Worm (Caenorhabditis elegans): Measurements from ENCODE around the gene C24B9.3.

The C24B9.3 gene

ce11 chrV:2697693-2698092, 13.7 kb downstream of the C24B9.3 start (continued):
- TF ChIP-seq hlh-26 (GFP tag; conservative IDR thresholded peaks at IDR 0.05) (no peak), madf-8 (GFP tag; conservative IDR thresholded peaks at IDR 0.05) (no peak), ceh-27 (GFP tag; optimal IDR thresholded peaks at IDR 0.05) (no peak), dpff-1 (tag; optimal IDR thresholded peaks at IDR 0.05) (no peak), C17E4.6 (GFP tag; IDR thresholded peaks at IDR 0.05) (no peak), snpc-3.4 (tag; optimal IDR thresholded peaks at IDR 0.05) (no peak), ztf-18 (tag; optimal IDR thresholded peaks at IDR 0.05) (no peak), somi-1 (GFP tag; optimal IDR thresholded peaks at IDR 0.05) (no peak), ceh-91 (GFP tag; IDR thresholded peaks at IDR 0.05) (no peak), Y95B8A.8 (GFP tag; IDR thresholded peaks at IDR 0.05) (no peak), gei-17 (GFP tag; optimal IDR thresholded peaks at IDR 0.05) (no peak), cebp-2 (GFP tag; IDR thresholded peaks at IDR 0.05) (no peak), nhr-27 (tag; optimal IDR thresholded peaks at IDR 0.05) (no peak), dox-1 (GFP tag; IDR thresholded peaks at IDR 0.05) (no peak), ztf-22 (GFP tag; optimal IDR thresholded peaks at IDR 0.05) (no peak), F57A8.1 (GFP tag; optimal IDR thresholded peaks at IDR 0.05) (no peak), chd-7 (tag; optimal IDR thresholded peaks at IDR 0.05) (no peak), unc-130 (GFP tag; optimal IDR thresholded peaks at IDR 0.05) (no peak), hrde-1 (tag; optimal IDR thresholded peaks at IDR 0.05; ENCODE audit: borderline replicate concordance) (no peak), F39B2.1 (GFP tag; IDR thresholded peaks at IDR 0.05) (no peak), hmg-1.2 (GFP tag; IDR thresholded peaks at IDR 0.05) (no peak), bed-2 (GFP tag; IDR thresholded peaks at IDR 0.05) (no peak), attf-3 (GFP tag; conservative IDR thresholded peaks at IDR 0.05) (no peak), tlf-1 (GFP tag; optimal IDR thresholded peaks at IDR 0.05) (no peak), madf-10 (tag; optimal IDR thresholded peaks at IDR 0.05) (peak; percentile 3), ceh-100 (GFP tag; IDR thresholded peaks at IDR 0.05) (no peak), hlh-12 (tag; optimal IDR thresholded peaks at IDR 0.05) (no peak), T07F8.4 (tag; optimal IDR thresholded peaks at IDR 0.05) (no peak), Y56A3A.18 (GFP tag; IDR thresholded peaks at IDR 0.05) (no peak), repo-1 (tag; optimal IDR thresholded peaks at IDR 0.05) (no peak), ets-4 (GFP tag; optimal IDR thresholded peaks at IDR 0.05) (no peak), Y53G8AR.9 (GFP tag; conservative IDR thresholded peaks at IDR 0.05) (no peak), F33H1.4 (GFP tag; IDR thresholded peaks at IDR 0.05) (no peak), rec-8 (tag; optimal IDR thresholded peaks at IDR 0.05) (no peak), mcd-1 (GFP tag; IDR thresholded peaks at IDR 0.05) (peak; percentile 46; the same call in 1 of the 2 replicates), egrh-3 (GFP tag; IDR thresholded peaks at IDR 0.05) (0 out of 2 replicates have a peak, but pooled peaks have one; percentile 15), let-526 (GFP tag; IDR thresholded peaks at IDR 0.05) (no peak), sea-2 (GFP tag; IDR thresholded peaks at IDR 0.05) (no peak)

- TF ChIP-seq bed-2 (GFP tag; IDR thresholded peaks at IDR 0.05), result no peak
- no peak for TF ChIP-seq snpc-1.3 (tag; optimal IDR thresholded peaks at IDR 0.05; ENCODE audit: insufficient read depth)
- no peak for TF ChIP-seq C06A6.2 (GFP tag; conservative IDR thresholded peaks at IDR 0.05)
- TF ChIP-seq Y67H2A.10 (GFP tag; conservative IDR thresholded peaks at IDR 0.05), result no peak
- no peak for TF ChIP-seq hlh-12 (tag; optimal IDR thresholded peaks at IDR 0.05)
- TF ChIP-seq B0336.3 (GFP tag; IDR thresholded peaks at IDR 0.05), result no peak
- TF ChIP-seq lsl-1 (GFP tag; optimal IDR thresholded peaks at IDR 0.05), result no peak
- TF ChIP-seq zfh-2 (GFP tag; conservative IDR thresholded peaks at IDR 0.05), result peak; percentile 79
- peak; percentile 41; the same call in 1 of the 2 replicates for TF ChIP-seq egrh-3 (GFP tag; IDR thresholded peaks at IDR 0.05)
- no peak for TF ChIP-seq bed-1 (GFP tag; IDR thresholded peaks at IDR 0.05)
- no peak for TF ChIP-seq egl-44 (GFP tag; IDR thresholded peaks at IDR 0.05)
- no peak for TF ChIP-seq ztf-26 (tag; optimal IDR thresholded peaks at IDR 0.05)
- TF ChIP-seq dpff-1 (tag; optimal IDR thresholded peaks at IDR 0.05), result no peak
- TF ChIP-seq rpc-1 (optimal IDR thresholded peaks at IDR 0.05), result no peak
- no peak for TF ChIP-seq rpc-1 (tag; optimal IDR thresholded peaks at IDR 0.05)
These were observed 15.5 kb downstream of the C24B9.3 start, which contains the start of gene Y45G12B.3 for ce11 chrV:2695935-2696334. TSS of gene Y45G12B.3 (minus strand) at chrV:2696254.

Measured in whole organism, young adult.